Fruit fly (Drosophila melanogaster): Measurements from ENCODE around the gene Osi13.

Osi13 gene

dm6 chr3R:6291437-6291836 is at the start of gene Osi13:
Gene Osi13, plus strand, starts transcription at chr3R:6291737.
- TF ChIP-seq tap (tag; optimal IDR thresholded peaks at IDR 0.05), result no peak
- peak in 1 of 2 experiments; percentile 3 for TF ChIP-seq prd (optimal IDR thresholded peaks at IDR 0.05)
- TF ChIP-seq prd (GFP tag; IDR thresholded peaks at IDR 0.05), result no peak
- TF ChIP-seq CG13424 (tag; optimal IDR thresholded peaks at IDR 0.05), result no peak

- no peak for TF ChIP-seq CG4360 (GFP tag; IDR thresholded peaks at IDR 0.05)
- no peak for TF ChIP-seq shn (GFP tag; optimal IDR thresholded peaks at IDR 0.05)
- TF ChIP-seq CG1647 (GFP tag; optimal IDR thresholded peaks at IDR 0.05), result no peak
- peak; percentile 57 for TF ChIP-seq Blimp-1 (GFP tag; optimal IDR thresholded peaks at IDR 0.05)
- TF ChIP-seq fd102C (GFP tag; optimal IDR thresholded peaks at IDR 0.05), result no peak
- TF ChIP-seq Bgb (GFP tag; IDR thresholded peaks at IDR 0.05; ENCODE audit: partially characterized antibody), result no peak
- no peak for TF ChIP-seq ac (GFP tag; optimal IDR thresholded peaks at IDR 0.05)
- peak; percentile 36 for TF ChIP-seq Med (GFP tag)
- peak; percentile 12; the same call in 1 of the 2 replicates for TF ChIP-seq vvl (GFP tag; IDR thresholded peaks at IDR 0.05)
- TF ChIP-seq inv (GFP tag; IDR thresholded peaks at IDR 0.05; ENCODE audit: partially characterized antibody), result no peak
- no peak for TF ChIP-seq CG7928 (GFP tag; optimal IDR thresholded peaks at IDR 0.05)
Measured at dm6 chr3R:6244035-6244434, 47.5 kb upstream of the Osi13 start.

dm6 chr3R:6244986-6245385 is 46.6 kb upstream of the Osi13 start:
- TF ChIP-seq Ada2b (GFP tag; IDR thresholded peaks at IDR 0.05) (no peak), vvl (GFP tag; IDR thresholded peaks at IDR 0.05) (peak; percentile 55; the same call in 1 of the 2 replicates), Tbp (GFP tag; optimal IDR thresholded peaks at IDR 0.05) (no peak), sisA (GFP tag; IDR thresholded peaks at IDR 0.05) (no peak), tap (tag; optimal IDR thresholded peaks at IDR 0.05) (no peak), CG2116 (GFP tag; optimal IDR thresholded peaks at IDR 0.05) (no peak), Scr (GFP tag; IDR thresholded peaks at IDR 0.05; ENCODE audit: partially characterized antibody) (no peak), klu (GFP tag; IDR thresholded peaks at IDR 0.05) (0 out of 2 replicates have a peak, but pooled peaks have one; percentile 18), fd102C (GFP tag; optimal IDR thresholded peaks at IDR 0.05) (no peak), Blimp-1 (GFP tag; optimal IDR thresholded peaks at IDR 0.05) (peak; percentile 91), prd (optimal IDR thresholded peaks at IDR 0.05) (no peak), prd (GFP tag; IDR thresholded peaks at IDR 0.05) (no peak), CG12104 (GFP tag; optimal IDR thresholded peaks at IDR 0.05) (no peak), Hr78 (GFP tag; optimal IDR thresholded peaks at IDR 0.05) (peak in 1 of 2 experiments; percentile 79), org-1 (GFP tag; optimal IDR thresholded peaks at IDR 0.05) (no peak), Pdp1 (GFP tag; optimal IDR thresholded peaks at IDR 0.05) (peak in 1 of 2 experiments; percentile 47)

dm6 chr3R:6248694-6249093 is 42.8 kb upstream of the Osi13 start, which contains the start of gene Osi7:
Gene Osi7, plus strand, starts transcription at chr3R:6248994.
- TF ChIP-seq oc (tag; optimal IDR thresholded peaks at IDR 0.05) (peak; percentile 47), Dip2 (GFP tag; IDR thresholded peaks at IDR 0.05) (no peak), prd (optimal IDR thresholded peaks at IDR 0.05) (no peak), prd (GFP tag; IDR thresholded peaks at IDR 0.05) (no peak), Blimp-1 (GFP tag; optimal IDR thresholded peaks at IDR 0.05) (peak; percentile 41), CG3407 (GFP tag; optimal IDR thresholded peaks at IDR 0.05) (no peak), CG16779 (GFP tag; IDR thresholded peaks at IDR 0.05) (no peak), Lpt (GFP tag; optimal IDR thresholded peaks at IDR 0.05) (no peak), CG11696 (GFP tag; IDR thresholded peaks at IDR 0.05) (no peak), wor (GFP tag; IDR thresholded peaks at IDR 0.05) (no peak), Adf1 (GFP tag; IDR thresholded peaks at IDR 0.05) (no peak), fd3F (GFP tag; optimal IDR thresholded peaks at IDR 0.05) (no peak), crol (GFP tag; IDR thresholded peaks at IDR 0.05) (peak; percentile 50; the same call in 1 of the 2 replicates), HLHmδ (GFP tag; optimal IDR thresholded peaks at IDR 0.05) (no peak), p53 (GFP tag; optimal IDR thresholded peaks at IDR 0.05) (no peak), sd (tag; optimal IDR thresholded peaks at IDR 0.05) (peak; percentile 25), CG6765 (GFP tag; optimal IDR thresholded peaks at IDR 0.05) (no peak), CG10959 (GFP tag; IDR thresholded peaks at IDR 0.05) (no peak)

Data from whole organism, embryonic.